Worm (Caenorhabditis elegans): ENCODE results near the gene cdh-12.

cdh-12 gene

DNA sequence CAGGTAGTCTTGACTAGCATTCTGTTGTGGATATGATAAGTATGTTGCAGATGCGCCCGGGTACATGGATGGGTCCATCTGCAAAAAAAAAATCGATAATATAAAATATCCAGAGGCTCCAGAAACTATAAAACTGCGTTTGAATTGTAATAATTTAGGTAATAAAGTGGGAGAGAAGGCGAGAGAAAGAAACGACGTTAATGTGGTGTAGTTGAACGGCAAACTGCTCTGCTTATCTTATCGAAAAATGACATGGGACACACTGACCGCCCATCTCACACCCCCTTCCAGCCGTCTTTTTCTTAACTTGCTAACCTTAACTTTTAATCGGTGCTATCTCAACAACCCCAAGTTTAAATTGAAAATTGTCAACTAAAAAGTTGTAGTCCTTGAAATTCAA is 70.2 kb downstream of the cdh-12 start:
- TF ChIP-seq nhr-2 (tag; optimal IDR thresholded peaks at IDR 0.05): no peak
- TF ChIP-seq unc-39 (tag; optimal IDR thresholded peaks at IDR 0.05): no peak
- no peak for TF ChIP-seq tbx-8 (GFP tag; optimal IDR thresholded peaks at IDR 0.05)
- TF ChIP-seq mls-2 (tag; optimal IDR thresholded peaks at IDR 0.05): no peak
- no peak for TF ChIP-seq sptf-1 (tag; optimal IDR thresholded peaks at IDR 0.05)
- TF ChIP-seq cnd-1 (tag; optimal IDR thresholded peaks at IDR 0.05): no peak
- TF ChIP-seq elt-1 (tag; optimal IDR thresholded peaks at IDR 0.05; ENCODE audit: borderline replicate concordance, insufficient read depth): no peak
- no peak for TF ChIP-seq hlh-1 (tag; optimal IDR thresholded peaks at IDR 0.05)
- no peak for TF ChIP-seq blmp-1 (tag; optimal IDR thresholded peaks at IDR 0.05)
- TF ChIP-seq nhr-237 (tag; optimal IDR thresholded peaks at IDR 0.05): no peak
- no peak for TF ChIP-seq pha-4 (tag; optimal IDR thresholded peaks at IDR 0.05)
- TF ChIP-seq elt-3 (tag; optimal IDR thresholded peaks at IDR 0.05): no peak

- TF ChIP-seq lin-13 (tag; optimal IDR thresholded peaks at IDR 0.05) (peak; percentile 0), hlh-1 (tag; optimal IDR thresholded peaks at IDR 0.05) (peak; percentile 55), ces-1 (GFP tag; optimal IDR thresholded peaks at IDR 0.05) (no peak), mab-5 (tag; optimal IDR thresholded peaks at IDR 0.05) (no peak), nhr-237 (tag; optimal IDR thresholded peaks at IDR 0.05) (peak; percentile 4), unc-120 (tag; optimal IDR thresholded peaks at IDR 0.05; ENCODE audit: poor library complexity, severe bottlenecking) (peak; percentile 26), blmp-1 (tag; optimal IDR thresholded peaks at IDR 0.05) (no peak)
Measured at ce11 chrIII:1223319-1224093, 71.7 kb downstream of the cdh-12 start.

ce11 chrIII:1225116-1225515 is 73.3 kb downstream of the cdh-12 start:
- TF ChIP-seq tbx-8 (GFP tag; optimal IDR thresholded peaks at IDR 0.05) (no peak), lin-32 (GFP tag; optimal IDR thresholded peaks at IDR 0.05) (no peak), mab-5 (tag; optimal IDR thresholded peaks at IDR 0.05) (no peak), nhr-76 (tag; optimal IDR thresholded peaks at IDR 0.05) (no peak), sem-2 (GFP tag; optimal IDR thresholded peaks at IDR 0.05) (no peak), lin-13 (tag; optimal IDR thresholded peaks at IDR 0.05) (no peak), nhr-2 (tag; optimal IDR thresholded peaks at IDR 0.05) (no peak), pha-4 (tag; optimal IDR thresholded peaks at IDR 0.05) (no peak), hlh-1 (tag; optimal IDR thresholded peaks at IDR 0.05) (no peak), elt-1 (tag; optimal IDR thresholded peaks at IDR 0.05; ENCODE audit: borderline replicate concordance, insufficient read depth) (no peak), unc-39 (tag; optimal IDR thresholded peaks at IDR 0.05) (no peak), drap-1 (GFP tag; optimal IDR thresholded peaks at IDR 0.05) (no peak)

- no peak for TF ChIP-seq ceh-39 (tag; optimal IDR thresholded peaks at IDR 0.05)
- no peak for TF ChIP-seq elt-1 (tag; optimal IDR thresholded peaks at IDR 0.05; ENCODE audit: borderline replicate concordance, insufficient read depth)
- TF ChIP-seq sem-2 (GFP tag; optimal IDR thresholded peaks at IDR 0.05): no peak
- TF ChIP-seq ces-1 (GFP tag; optimal IDR thresholded peaks at IDR 0.05): peak; percentile 84
- TF ChIP-seq tbx-8 (GFP tag; optimal IDR thresholded peaks at IDR 0.05): no peak
- no peak for TF ChIP-seq cnd-1 (tag; optimal IDR thresholded peaks at IDR 0.05)
- no peak for TF ChIP-seq lin-13 (tag; optimal IDR thresholded peaks at IDR 0.05)
- peak; percentile 24 for TF ChIP-seq unc-120 (tag; optimal IDR thresholded peaks at IDR 0.05; ENCODE audit: poor library complexity, severe bottlenecking)
Measured at ce11 chrIII:1225595-1225994, 73.8 kb downstream of the cdh-12 start.

DNA sequence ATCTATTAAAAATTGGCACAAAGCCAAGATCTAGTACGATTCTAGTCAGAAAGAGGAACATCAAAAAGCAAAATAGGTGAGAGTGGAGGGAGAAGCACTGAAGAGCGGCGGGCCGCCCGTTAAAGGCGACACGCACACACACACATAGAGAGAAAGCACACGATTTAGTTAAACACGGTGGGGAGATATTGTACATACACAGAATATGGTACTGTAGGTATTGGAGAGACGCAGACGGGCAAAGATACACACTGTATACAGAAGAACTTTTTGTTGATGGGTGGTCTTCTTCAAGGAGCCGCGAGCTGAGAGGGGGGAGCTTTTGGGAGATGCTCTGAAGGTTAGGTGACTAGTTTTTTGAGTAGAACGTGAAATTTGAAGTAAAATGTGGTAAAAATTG is 74.4 kb downstream of the cdh-12 start:
- TF ChIP-seq nhr-76 (tag; optimal IDR thresholded peaks at IDR 0.05) (no peak), unc-120 (tag; optimal IDR thresholded peaks at IDR 0.05; ENCODE audit: poor library complexity, severe bottlenecking) (no peak), lsy-2 (tag; optimal IDR thresholded peaks at IDR 0.05) (peak; percentile 20), nhr-12 (tag; optimal IDR thresholded peaks at IDR 0.05) (no peak), nhr-2 (tag; optimal IDR thresholded peaks at IDR 0.05) (no peak), pha-4 (tag; optimal IDR thresholded peaks at IDR 0.05) (peak; percentile 98), drap-1 (GFP tag; optimal IDR thresholded peaks at IDR 0.05) (no peak), sptf-1 (tag; optimal IDR thresholded peaks at IDR 0.05) (peak; percentile 16)

DNA sequence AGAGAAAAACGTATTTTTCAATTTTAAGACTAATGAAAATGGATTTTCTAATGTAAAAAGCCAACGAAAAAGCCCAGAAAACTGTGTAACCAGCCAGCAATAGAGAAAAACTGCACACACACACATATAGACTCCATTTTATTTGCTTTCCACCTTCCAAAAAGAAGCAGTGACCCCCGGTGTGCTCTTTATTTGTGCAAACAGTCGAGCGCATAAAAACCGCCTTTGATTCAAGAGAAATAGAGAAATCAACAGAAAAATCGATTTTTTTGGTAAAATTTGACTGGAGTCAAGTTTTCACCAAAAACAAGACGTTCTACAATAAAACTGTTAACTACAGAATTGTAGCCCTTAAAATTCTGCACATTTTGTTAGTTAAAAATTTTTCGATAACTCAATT is 76.7 kb downstream of the cdh-12 start:
- no peak for TF ChIP-seq lin-32 (GFP tag; optimal IDR thresholded peaks at IDR 0.05)
- TF ChIP-seq lin-13 (tag; optimal IDR thresholded peaks at IDR 0.05): no peak
- no peak for TF ChIP-seq blmp-1 (tag; optimal IDR thresholded peaks at IDR 0.05)
- no peak for TF ChIP-seq elt-1 (tag; optimal IDR thresholded peaks at IDR 0.05; ENCODE audit: borderline replicate concordance, insufficient read depth)
- no peak for TF ChIP-seq bed-3 (GFP tag; optimal IDR thresholded peaks at IDR 0.05)
- no peak for TF ChIP-seq ham-2 (GFP tag; optimal IDR thresholded peaks at IDR 0.05)
- TF ChIP-seq mls-2 (tag; optimal IDR thresholded peaks at IDR 0.05): no peak
- no peak for TF ChIP-seq ceh-83 (GFP tag; optimal IDR thresholded peaks at IDR 0.05)
- TF ChIP-seq cnd-1 (tag; optimal IDR thresholded peaks at IDR 0.05): no peak
- TF ChIP-seq ces-1 (GFP tag; optimal IDR thresholded peaks at IDR 0.05): no peak
- no peak for TF ChIP-seq sptf-1 (tag; optimal IDR thresholded peaks at IDR 0.05)
- no peak for TF ChIP-seq zip-8 (tag; optimal IDR thresholded peaks at IDR 0.05)
- no peak for TF ChIP-seq sem-2 (GFP tag; optimal IDR thresholded peaks at IDR 0.05)
